Worm (Caenorhabditis elegans) whole organism, late embryonic: ENCODE measurements around the gene tkr-3.

Experiments used
- C38D4.7 ChIP-seq: fragments of 200-800 bp; sonication (Bioruptor generic); optimal IDR thresholded peaks from 2 replicates; lab custom pipeline; 2018; ENCODE audit warnings: mild to moderate bottlenecking, missing genetic modification characterization, moderate library complexity, missing compliant biosample characterization
- F13H6.1 ChIP-seq: sonication (generic microtip); optimal IDR thresholded peaks from 2 replicates; lab custom pipeline; 2016; ENCODE audit warnings: missing genetic modification characterization, missing compliant biosample characterization
- ama-1 ChIP-seq: fragments of 150-350 bp; optimal IDR thresholded peaks from 2 replicates; lab custom pipeline; 2014
- elt-2 ChIP-seq: sonication (generic microtip); optimal IDR thresholded peaks from 2 replicates; lab custom pipeline; 2016; ENCODE audit warnings: missing genetic modification reagents, missing genetic modification characterization, missing compliant biosample characterization
- ets-4 ChIP-seq: sonication (generic microtip); optimal IDR thresholded peaks from 2 replicates; lab custom pipeline; 2016; ENCODE audit warnings: missing genetic modification characterization, missing compliant biosample characterization
- lim-6 ChIP-seq: sonication (generic microtip); optimal IDR thresholded peaks from 2 replicates; lab custom pipeline; 2016; ENCODE audit warnings: missing genetic modification characterization, missing compliant biosample characterization
- lin-11 ChIP-seq: fragments of 200-800 bp; sonication (Bioruptor generic); optimal IDR thresholded peaks from 2 replicates; lab custom pipeline; 2018; ENCODE audit warnings: mild to moderate bottlenecking, missing genetic modification characterization, missing compliant biosample characterization
- nfya-1 ChIP-seq: sonication (generic microtip); optimal IDR thresholded peaks from 2 replicates; lab custom pipeline; 2017; ENCODE audit warnings: missing genetic modification characterization, mild to moderate bottlenecking, missing compliant biosample characterization, antibody characterized with exemption, moderate library complexity
- nhr-11 ChIP-seq: fragments of 150-350 bp; optimal IDR thresholded peaks from 2 replicates; lab custom pipeline; 2014; ENCODE audit warnings: missing biosample characterization, missing genetic modification characterization
- pha-4 ChIP-seq: fragments of 150-350 bp; optimal IDR thresholded peaks from 2 replicates; lab custom pipeline; 2018; ENCODE audit warnings: missing biosample characterization, missing genetic modification reagents, missing genetic modification characterization
- tbx-7 ChIP-seq: sonication (generic microtip); optimal IDR thresholded peaks from 2 replicates; lab custom pipeline; 2016; ENCODE audit warnings: missing genotype, missing genetic modification characterization, missing compliant biosample characterization
- unc-55 ChIP-seq: sonication (generic microtip); optimal IDR thresholded peaks from 2 replicates; lab custom pipeline; 2017; ENCODE audit warnings: missing biosample characterization, missing genetic modification reagents, missing genetic modification characterization

- no peak for TF ChIP-seq C38D4.7 (GFP tag; lab: Kevin White, UChicago)
- no peak for TF ChIP-seq lin-11 (tag; lab: Kevin White, UChicago)
- TF ChIP-seq nhr-11 (tag; lab: Kevin White, UChicago), result no peak
- TF ChIP-seq unc-55 (GFP tag; lab: Kevin White, UChicago), result no peak
- TF ChIP-seq lim-6, result no peak
- no peak for TF ChIP-seq pha-4 (tag; lab: Kevin White, UChicago)
- no peak for TF ChIP-seq ama-1
- no peak for TF ChIP-seq nfya-1 (tag; lab: Kevin White, UChicago)
- TF ChIP-seq ets-4, result no peak
- no peak for TF ChIP-seq elt-2 (tag; lab: Kevin White, UChicago)
- no peak for TF ChIP-seq F13H6.1 (tag; lab: Kevin White, UChicago)
- TF ChIP-seq tbx-7 (tag; lab: Kevin White, UChicago), result no peak
Measured at ce11 chrIV:5082900-5083530, 38.9 kb downstream of the tkr-3 start, which contains the start of gene pygo-1.
